Worm (Caenorhabditis elegans) whole organism, L4/young adult: ENCODE results near the gene cpg-1.

Experiments
- W03F9.2 ChIP-seq: fragments of 150-350 bp; optimal IDR thresholded peaks from 2 replicates; lab custom pipeline; 2014; ENCODE audit warnings: missing biosample characterization, missing genetic modification characterization
- dao-5 ChIP-seq: sonication (generic microtip); optimal IDR thresholded peaks from 2 replicates; lab custom pipeline; 2016; ENCODE audit warnings: missing genotype, missing genetic modification characterization, moderate library complexity, missing compliant biosample characterization
- him-1 ChIP-seq: sonication (generic microtip); optimal IDR thresholded peaks from 2 replicates; lab custom pipeline; 2016; ENCODE audit warnings: missing genotype, missing genetic modification reagents, missing genetic modification characterization, missing compliant biosample characterization

cpg-1 gene

ce11 chrIII:4488892-4489409 is at the start of gene cpg-1:
Gene cpg-1 (plus strand): TSS chrIII:4489359.
- TF ChIP-seq dao-5, result no peak
- peak; percentile 30 for TF ChIP-seq W03F9.2 (tag; lab: Kevin White, UChicago)
- no peak for TF ChIP-seq him-1 (tag; lab: Kevin White, UChicago)

ce11 chrIII:4439493-4439983 is 49.6 kb upstream of the cpg-1 start, which contains the start of gene C28A5.2:
Gene C28A5.2 (minus strand): TSS chrIII:4439543.
- TF ChIP-seq W03F9.2 (tag; lab: Kevin White, UChicago) (no peak), him-1 (tag; lab: Kevin White, UChicago) (no peak), dao-5 (no peak)

ce11 chrIII:4441781-4442180 is 47.4 kb upstream of the cpg-1 start, which contains the start of gene nex-3:
Gene nex-3 (plus strand): TSS chrIII:4442081.
- TF ChIP-seq dao-5, result no peak
- TF ChIP-seq him-1 (tag; lab: Kevin White, UChicago), result no peak
- TF ChIP-seq W03F9.2 (tag; lab: Kevin White, UChicago), result no peak

- TF ChIP-seq him-1 (tag; lab: Kevin White, UChicago) (no peak), dao-5 (no peak), W03F9.2 (tag; lab: Kevin White, UChicago) (no peak)
These were observed 44.7 kb upstream of the cpg-1 start for ce11 chrIII:4444492-4444891.

- TF ChIP-seq dao-5, result no peak
- TF ChIP-seq W03F9.2 (tag; lab: Kevin White, UChicago), result no peak
- TF ChIP-seq him-1 (tag; lab: Kevin White, UChicago), result no peak
These were observed 41.1 kb upstream of the cpg-1 start for ce11 chrIII:4448029-4448428.

- TF ChIP-seq dao-5 (peak; percentile 34), him-1 (tag; lab: Kevin White, UChicago) (no peak), W03F9.2 (tag; lab: Kevin White, UChicago) (peak; percentile 15)
These were observed 39.8 kb upstream of the cpg-1 start for ce11 chrIII:4449357-4449756.

ce11 chrIII:4449893-4450579 is 39.1 kb upstream of the cpg-1 start, which contains the start of gene ceh-43:
Gene ceh-43 (minus strand): TSS chrIII:4449943.
- no peak for TF ChIP-seq dao-5
- TF ChIP-seq W03F9.2 (tag; lab: Kevin White, UChicago), result no peak
- no peak for TF ChIP-seq him-1 (tag; lab: Kevin White, UChicago)

- no peak for TF ChIP-seq dao-5
- no peak for TF ChIP-seq W03F9.2 (tag; lab: Kevin White, UChicago)
- no peak for TF ChIP-seq him-1 (tag; lab: Kevin White, UChicago)
These were observed 38.3 kb upstream of the cpg-1 start for ce11 chrIII:4450773-4451423.

ce11 chrIII:4452749-4453148 is 36.4 kb upstream of the cpg-1 start:
- TF ChIP-seq dao-5, result no peak
- no peak for TF ChIP-seq him-1 (tag; lab: Kevin White, UChicago)
- TF ChIP-seq W03F9.2 (tag; lab: Kevin White, UChicago), result no peak

ce11 chrIII:4453301-4453700 is 35.9 kb upstream of the cpg-1 start:
- TF ChIP-seq him-1 (tag; lab: Kevin White, UChicago) (no peak), W03F9.2 (tag; lab: Kevin White, UChicago) (no peak), dao-5 (no peak)

ce11 chrIII:4453768-4454167 is 35.4 kb upstream of the cpg-1 start:
- TF ChIP-seq dao-5, result no peak
- TF ChIP-seq W03F9.2 (tag; lab: Kevin White, UChicago), result no peak
- no peak for TF ChIP-seq him-1 (tag; lab: Kevin White, UChicago)

- no peak for TF ChIP-seq dao-5
- TF ChIP-seq W03F9.2 (tag; lab: Kevin White, UChicago), result no peak
These were observed 34.2 kb upstream of the cpg-1 start for ce11 chrIII:4454919-4455318.

- TF ChIP-seq dao-5 (no peak), W03F9.2 (tag; lab: Kevin White, UChicago) (no peak), him-1 (tag; lab: Kevin White, UChicago) (no peak)
These were observed 32.6 kb upstream of the cpg-1 start for ce11 chrIII:4456579-4456978.

ce11 chrIII:4460242-4460641 is 28.9 kb upstream of the cpg-1 start:
- no peak for TF ChIP-seq him-1 (tag; lab: Kevin White, UChicago)
- TF ChIP-seq W03F9.2 (tag; lab: Kevin White, UChicago), result no peak
- no peak for TF ChIP-seq dao-5
